Worm (Caenorhabditis elegans): ENCODE results near the gene ilys-4.

DNA sequence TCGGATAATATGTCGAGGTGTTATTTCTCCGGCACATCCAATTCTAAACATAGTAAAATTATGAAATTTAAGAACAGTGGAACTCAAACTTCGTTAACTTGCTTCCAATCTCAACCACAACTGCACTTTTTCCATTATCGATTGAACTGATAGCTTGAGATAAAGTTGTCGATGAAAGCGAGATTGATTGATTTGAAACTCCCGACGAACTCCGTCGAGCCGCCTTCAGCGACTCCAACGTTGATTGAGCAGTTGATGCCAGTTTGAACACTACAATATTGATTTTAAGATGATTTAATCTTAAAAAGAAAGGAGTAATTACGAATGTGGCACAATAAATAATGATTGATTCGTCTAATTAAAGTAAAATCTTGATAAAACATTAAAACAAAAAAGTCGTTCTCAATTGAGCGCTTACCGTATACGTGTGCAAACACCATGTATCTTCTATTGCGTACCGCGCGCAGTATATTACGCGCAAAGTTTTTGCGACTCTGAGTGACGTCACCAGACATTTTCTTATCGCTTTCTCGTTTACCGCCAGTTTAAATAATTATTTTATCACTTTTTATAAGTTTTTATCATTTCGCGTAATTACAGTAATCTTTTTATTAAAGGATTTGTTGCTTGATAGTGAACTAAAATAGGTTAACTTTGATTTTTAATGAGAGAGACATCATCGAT is 5.0 kb upstream of the ilys-4 start, which contains the start of gene arp-11:
- TF ChIP-seq lin-39 (tag; optimal IDR thresholded peaks at IDR 0.05) (peak; percentile 15), nhr-25 (tag; optimal IDR thresholded peaks at IDR 0.05) (peak; percentile 75), nhr-11 (tag; optimal IDR thresholded peaks at IDR 0.05) (no peak), pha-4 (tag; optimal IDR thresholded peaks at IDR 0.05) (peak; percentile 92), egl-27 (tag; optimal IDR thresholded peaks at IDR 0.05) (no peak), skn-1 (tag; optimal IDR thresholded peaks at IDR 0.05) (no peak), aly-2 (tag; optimal IDR thresholded peaks at IDR 0.05) (no peak), tbx-2 (tag; optimal IDR thresholded peaks at IDR 0.05) (no peak), zag-1 (tag; optimal IDR thresholded peaks at IDR 0.05) (no peak)

All from whole organism, L3 larva.